Fruit fly (Drosophila melanogaster) whole organism, prepupa: ENCODE results near the gene CG42816.

Experiments used
- CG10631 ChIP-seq: fragments of 200-800 bp; sonication (Bioruptor generic); optimal IDR thresholded peaks from 2 replicates; lab custom pipeline; 2016; ENCODE audit warnings: missing biosample characterization, missing genetic modification characterization
- CG11762 ChIP-seq: fragments of 200-800 bp; sonication (Bioruptor generic); optimal IDR thresholded peaks from 3 replicates; lab custom pipeline; 2016; ENCODE audit warnings: missing biosample characterization, missing genetic modification characterization; ENCODE audit not compliant: insufficient read depth
- CG15336 ChIP-seq: fragments of 200-800 bp; sonication (Bioruptor generic); IDR thresholded peaks from 2 replicates; pipeline ENCODE4 v1.3.6; 2022; ENCODE audit warnings: missing biosample characterization, missing genetic modification characterization
- CG1621 ChIP-seq: fragments of 200-800 bp; sonication (Bioruptor generic); optimal IDR thresholded peaks from 3 replicates; lab custom pipeline; 2018; ENCODE audit warnings: missing biosample characterization, mild to moderate bottlenecking, missing genetic modification characterization
- CG16779 ChIP-seq: fragments of 200-800 bp; sonication (Bioruptor generic); optimal IDR thresholded peaks from 3 replicates; lab custom pipeline; 2017; ENCODE audit warnings: missing biosample characterization, mild to moderate bottlenecking, missing genetic modification characterization
- CG32006 ChIP-seq: fragments of 200-800 bp; sonication (Bioruptor generic); optimal IDR thresholded peaks from 3 replicates; lab custom pipeline; 2017; ENCODE audit warnings: missing biosample characterization, mild to moderate bottlenecking, missing genetic modification characterization
- CG3919 ChIP-seq: fragments of 200-800 bp; sonication (Bioruptor generic); optimal IDR thresholded peaks from 3 replicates; lab custom pipeline; 2016; ENCODE audit warnings: missing biosample characterization, missing genetic modification characterization
- CG6163 ChIP-seq: fragments of 200-800 bp; sonication (Bioruptor generic); IDR thresholded peaks from 3 replicates; pipeline ENCODE4 v1.3.6; 2022; ENCODE audit warnings: missing biosample characterization, missing genetic modification characterization
- CG6854 ChIP-seq: fragments of 200-800 bp; sonication (Bioruptor generic); optimal IDR thresholded peaks from 2 replicates; lab custom pipeline; 2017; ENCODE audit warnings: missing biosample characterization, mild to moderate bottlenecking, missing genetic modification characterization
- CG7368 ChIP-seq: fragments of 200-800 bp; sonication (Bioruptor generic); optimal IDR thresholded peaks from 3 replicates; lab custom pipeline; 2016; ENCODE audit warnings: missing biosample characterization, missing genetic modification characterization
- CG8119 ChIP-seq: fragments of 200-800 bp; sonication (Bioruptor generic); IDR thresholded peaks from 3 replicates; pipeline ENCODE4 v1.3.6; 2022; ENCODE audit warnings: missing biosample characterization, missing genetic modification characterization
- Eip93F ChIP-seq: fragments of 200-800 bp; sonication (Bioruptor generic); optimal IDR thresholded peaks from 2 replicates; lab custom pipeline; 2016; ENCODE audit warnings: missing biosample characterization, mild to moderate bottlenecking, missing genetic modification characterization
- Hr38 ChIP-seq: sonication (Bioruptor generic); optimal IDR thresholded peaks from 2 replicates; lab custom pipeline; 2016; ENCODE audit warnings: missing biosample characterization, missing genetic modification characterization
- Hr39 ChIP-seq: fragments of 200-800 bp; sonication (Bioruptor generic); optimal IDR thresholded peaks from 2 replicates; lab custom pipeline; 2016; ENCODE audit warnings: missing biosample characterization, missing genetic modification characterization
- Met ChIP-seq: fragments of 200-800 bp; sonication (Bioruptor generic); optimal IDR thresholded peaks from 3 replicates; lab custom pipeline; 2016; ENCODE audit warnings: missing biosample characterization, missing genetic modification characterization
- Smox ChIP-seq: fragments of 200-800 bp; sonication (Bioruptor generic); optimal IDR thresholded peaks from 3 replicates; lab custom pipeline; 2016; ENCODE audit warnings: missing biosample characterization, missing genetic modification characterization
- Sox14 ChIP-seq: fragments of 200-800 bp; sonication (Bioruptor generic); optimal IDR thresholded peaks from 3 replicates; lab custom pipeline; 2016; ENCODE audit warnings: missing biosample characterization, missing genetic modification characterization
- achi ChIP-seq: fragments of 200-800 bp; sonication (Bioruptor generic); optimal IDR thresholded peaks from 3 replicates; lab custom pipeline; 2016; ENCODE audit warnings: missing biosample characterization, missing genetic modification characterization
- acj6 ChIP-seq: fragments of 200-800 bp; sonication (Bioruptor generic); optimal IDR thresholded peaks from 3 replicates; lab custom pipeline; 2016; ENCODE audit warnings: missing biosample characterization, missing genetic modification characterization
- cyc ChIP-seq: fragments of 200-800 bp; sonication (Bioruptor generic); optimal IDR thresholded peaks from 3 replicates; lab custom pipeline; 2016; ENCODE audit warnings: missing biosample characterization, missing genetic modification characterization
- dsx ChIP-seq: fragments of 200-800 bp; optimal IDR thresholded peaks from 3 replicates; lab custom pipeline; 2019; ENCODE audit warnings: missing biosample characterization, mild to moderate bottlenecking, missing genetic modification characterization, moderate library complexity; ENCODE audit not compliant: poor library complexity, severe bottlenecking
- eg ChIP-seq: fragments of 200-800 bp; sonication (Bioruptor generic); IDR thresholded peaks from 3 replicates; pipeline ENCODE4 v1.3.6; 2022; ENCODE audit warnings: missing biosample characterization, missing genetic modification characterization
- esn ChIP-seq: fragments of 200-800 bp; sonication (Bioruptor generic); optimal IDR thresholded peaks from 2 replicates; lab custom pipeline; 2016; ENCODE audit warnings: missing biosample characterization, mild to moderate bottlenecking, missing genetic modification characterization, moderate library complexity
- net ChIP-seq: fragments of 200-800 bp; sonication (Bioruptor generic); optimal IDR thresholded peaks from 3 replicates; lab custom pipeline; 2016; ENCODE audit warnings: missing biosample characterization, missing genetic modification characterization
- pdm3 ChIP-seq: fragments of 200-800 bp; sonication (Bioruptor generic); optimal IDR thresholded peaks from 3 replicates; lab custom pipeline; 2016; ENCODE audit warnings: missing biosample characterization, missing genetic modification characterization
- salr ChIP-seq, 2 experiments: fragments of 200-800 bp; sonication (Bioruptor generic); optimal IDR thresholded peaks; 3 replicates each; lab custom pipeline; 2016 to 2018; ENCODE audit warnings: missing biosample characterization in 2 of 2, missing genetic modification characterization in 2 of 2, mild to moderate bottlenecking in 1 of 2
- spab ChIP-seq: fragments of 200-800 bp; sonication (Bioruptor generic); optimal IDR thresholded peaks from 2 replicates; lab custom pipeline; 2017; ENCODE audit warnings: missing biosample characterization, mild to moderate bottlenecking, missing genetic modification characterization, missing genetic modification reagents
- ss ChIP-seq, 2 experiments: fragments of 200-800 bp; sonication (Bioruptor generic); optimal IDR thresholded peaks; 2 replicates in 1 of 2; 3 replicates in 1 of 2; lab custom pipeline; 2017 to 2018; ENCODE audit warnings: mild to moderate bottlenecking in 2 of 2, missing biosample characterization in 2 of 2, missing genetic modification characterization in 2 of 2, moderate library complexity in 1 of 2
- svp ChIP-seq: fragments of 200-800 bp; sonication (Bioruptor generic); peaks from one replicate; lab custom pipeline; 2016; ENCODE audit warnings: missing biosample characterization, missing genetic modification characterization
- vri ChIP-seq: fragments of 200-800 bp; sonication (Bioruptor generic); optimal IDR thresholded peaks from 3 replicates; lab custom pipeline; 2016; ENCODE audit warnings: missing biosample characterization, mild to moderate bottlenecking, missing genetic modification characterization

CG42816 gene

DNA sequence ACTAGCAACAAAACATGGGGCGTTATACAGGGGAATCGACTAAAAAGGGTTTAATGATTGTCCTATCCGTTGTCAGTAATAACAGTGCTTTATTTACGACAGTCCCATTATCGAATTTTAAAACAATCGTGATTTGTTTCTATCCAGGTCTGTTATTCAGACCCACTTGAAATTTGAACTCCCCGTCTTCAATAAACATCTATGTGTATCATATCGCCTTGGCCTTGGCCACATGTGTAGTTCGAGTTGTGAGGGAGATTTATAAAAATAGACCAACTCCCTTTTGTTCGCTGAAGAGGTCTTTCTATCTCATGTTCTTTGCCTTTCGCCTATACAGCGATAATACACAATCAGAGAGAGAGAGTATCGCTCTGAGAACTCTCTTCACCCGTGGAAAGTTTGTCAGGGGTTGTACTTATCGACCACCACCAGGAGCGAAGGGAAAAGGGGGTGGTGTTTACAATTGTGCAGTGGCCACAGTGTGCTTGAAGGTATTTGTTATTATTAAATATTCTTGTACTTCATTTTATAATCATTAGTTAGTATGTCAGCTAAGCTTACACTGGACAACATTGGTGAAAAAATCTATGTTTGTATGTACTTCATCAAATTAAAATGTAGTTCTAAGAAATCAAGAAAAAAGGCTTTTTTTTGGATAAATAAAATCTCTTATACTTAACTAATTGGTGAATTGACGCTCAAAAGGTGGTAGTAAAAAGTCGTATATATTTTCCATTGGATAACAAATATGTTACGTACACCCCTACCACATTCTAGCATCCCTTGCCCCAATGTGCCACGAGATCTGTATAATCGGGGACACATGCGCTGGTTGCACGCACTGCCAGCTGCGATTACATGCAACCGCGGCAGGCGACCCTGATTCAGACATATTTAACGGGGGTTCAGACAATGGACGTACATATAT is 40.0 kb downstream of the CG42816 start (continued):
- TF ChIP-seq CG16779 (tag; lab: Kevin White, UChicago) (peak; percentile 75), CG7368 (GFP tag; lab: Kevin White, UChicago) (peak; percentile 52), Eip93F (GFP tag; lab: Kevin White, UChicago) (no peak), acj6 (peak; percentile 75), net (GFP tag; lab: Kevin White, UChicago) (peak; percentile 69), achi (peak; percentile 78), CG11762 (GFP tag; lab: Kevin White, UChicago) (peak; percentile 79), eg (GFP tag; lab: Robert Waterston, UW) (peak; percentile 51; the same call in 2 of the 3 replicates), pdm3 (GFP tag; lab: Kevin White, UChicago) (peak; percentile 71), CG3919 (peak; percentile 79), CG1621 (tag; lab: Kevin White, UChicago) (peak; percentile 71), cyc (GFP tag; lab: Kevin White, UChicago) (peak; percentile 69), CG8119 (GFP tag; lab: Robert Waterston, UW) (peak; percentile 76), Smox (GFP tag; lab: Kevin White, UChicago) (peak; percentile 73), esn (GFP tag; lab: Kevin White, UChicago) (peak; percentile 87), CG15336 (GFP tag; lab: Robert Waterston, UW) (no peak; the same call in 1 of the 2 replicates), CG6854 (GFP tag; lab: Kevin White, UChicago) (no peak), CG6163 (GFP tag; lab: Robert Waterston, UW) (no peak; the same call in 2 of the 3 replicates), CG10631 (peak; percentile 80), vri (GFP tag; lab: Kevin White, UChicago) (peak; percentile 28), Met (GFP tag; lab: Kevin White, UChicago) (peak; percentile 80), dsx (GFP tag; lab: Kevin White, UChicago) (peak; percentile 71), ss (GFP tag; optimal IDR thresholded peaks at IDR 0.05; lab: Kevin White, UChicago) (peak; percentile 71 to 85), CG32006 (GFP tag; lab: Kevin White, UChicago) (peak; percentile 82)

DNA sequence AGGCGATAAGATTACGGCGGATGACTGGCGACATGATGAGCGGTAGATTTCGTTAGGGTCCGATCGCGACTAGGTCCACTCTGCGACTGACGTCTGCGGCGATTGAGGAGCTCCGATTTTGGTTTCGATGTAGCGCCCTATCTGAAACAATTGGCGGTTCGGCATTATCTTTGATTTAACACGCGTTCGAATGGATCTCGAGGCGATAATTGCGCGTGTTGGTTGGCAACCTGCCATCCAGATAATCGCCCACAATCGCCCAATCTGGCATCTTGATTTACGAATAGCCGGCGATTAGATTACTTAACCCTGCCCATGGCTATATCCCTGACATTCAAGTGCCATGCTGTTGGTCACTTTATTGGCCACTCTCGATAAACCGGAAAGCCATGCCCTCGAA is 43.1 kb downstream of the CG42816 start:
- TF ChIP-seq vri (GFP tag; lab: Kevin White, UChicago) (peak; percentile 69), svp (GFP tag; lab: Kevin White, UChicago) (peak; percentile 75), CG8119 (GFP tag; lab: Robert Waterston, UW) (no peak)

dm6 chr3L:17750488-17750887 is 46.9 kb downstream of the CG42816 start, which contains the start of gene Adgf-B:
Adgf-B (minus strand) TSS chr3L:17750588.
- TF ChIP-seq salr (GFP tag; optimal IDR thresholded peaks at IDR 0.05; lab: Kevin White, UChicago) (no peak), Hr38 (GFP tag; lab: Kevin White, UChicago) (no peak), Hr39 (GFP tag; lab: Kevin White, UChicago) (no peak), pdm3 (GFP tag; lab: Kevin White, UChicago) (no peak), spab (GFP tag; lab: Kevin White, UChicago) (no peak), esn (GFP tag; lab: Kevin White, UChicago) (no peak)

- no peak for TF ChIP-seq Sox14 (GFP tag; lab: Kevin White, UChicago)
- no peak for TF ChIP-seq CG15336 (GFP tag; lab: Robert Waterston, UW)
- no peak for TF ChIP-seq spab (GFP tag; lab: Kevin White, UChicago)
- TF ChIP-seq CG6854 (GFP tag; lab: Kevin White, UChicago) = no peak
- TF ChIP-seq, all 60 proteins: peak for 0
These were observed 50.6 kb downstream of the CG42816 start, which contains the start of gene CG6034 for dm6 chr3L:17746760-17747159. CG6034 (minus strand) TSS chr3L:17746860.
